Worm (Caenorhabditis elegans): ENCODE results near the gene D1086.1.

The D1086.1 gene

ce11 chrV:14094953-14095352 lies 3.7 kb upstream of the D1086.1 start:
- no peak for TF ChIP-seq attf-5 (GFP tag; optimal IDR thresholded peaks at IDR 0.05)
- no peak for TF ChIP-seq mxl-1 (tag; optimal IDR thresholded peaks at IDR 0.05)
- TF ChIP-seq egl-18 (GFP tag; IDR thresholded peaks at IDR 0.05) = no peak
- TF ChIP-seq ets-4 (GFP tag; optimal IDR thresholded peaks at IDR 0.05) = no peak

- TF ChIP-seq F39B2.1 (GFP tag; IDR thresholded peaks at IDR 0.05) (no peak), egrh-3 (GFP tag; IDR thresholded peaks at IDR 0.05) (no peak), snpc-1.1 (tag; optimal IDR thresholded peaks at IDR 0.05; ENCODE audit: insufficient read depth) (peak; percentile 78), nhr-90 (tag; optimal IDR thresholded peaks at IDR 0.05) (no peak), D2030.7 (GFP tag; IDR thresholded peaks at IDR 0.05) (no peak), snpc-4 (GFP tag; optimal IDR thresholded peaks at IDR 0.05) (peak; percentile 10), snpc-4 (tag; optimal IDR thresholded peaks at IDR 0.05) (peak in 2 of 4 experiments; percentile 77 to 79)
Observed at ce11 chrV:14097358-14097757, 1.3 kb upstream of the D1086.1 start.

- TF ChIP-seq pha-4 (tag; optimal IDR thresholded peaks at IDR 0.05) (no peak), mxl-1 (tag; optimal IDR thresholded peaks at IDR 0.05) (no peak), ztf-6 (GFP tag; IDR thresholded peaks at IDR 0.05) (no peak)
Observed at ce11 chrV:14100886-14101285, 2.2 kb downstream of the D1086.1 start, which contains the start of gene D1086.12. Gene D1086.12, plus strand, starts transcription at chrV:14101186.

ce11 chrV:14103970-14104369 lies 5.3 kb downstream of the D1086.1 start, which contains the start of gene D1086.9:
Gene D1086.9, plus strand, starts transcription at chrV:14104270.
- no peak for TF ChIP-seq atf-7 (tag; optimal IDR thresholded peaks at IDR 0.05)
- TF ChIP-seq nhr-120 (GFP tag; IDR thresholded peaks at IDR 0.05) = no peak

ce11 chrV:14107511-14107910 lies 8.9 kb downstream of the D1086.1 start, which contains the start of gene H39E23.3:
Gene H39E23.3, plus strand, starts transcription at chrV:14107811.
- TF ChIP-seq gei-17 (GFP tag; optimal IDR thresholded peaks at IDR 0.05) = no peak
- TF ChIP-seq aptf-3 (GFP tag; IDR thresholded peaks at IDR 0.05) = no peak
- no peak for TF ChIP-seq snpc-3.4 (tag; optimal IDR thresholded peaks at IDR 0.05)

ce11 chrV:14110042-14110441 lies 11.4 kb downstream of the D1086.1 start, which contains the start of gene H39E23.2:
Gene H39E23.2, plus strand, starts transcription at chrV:14110342.
- TF ChIP-seq F52B5.7 (tag; optimal IDR thresholded peaks at IDR 0.05) = no peak
- TF ChIP-seq D2030.7 (GFP tag; IDR thresholded peaks at IDR 0.05) = no peak
- TF ChIP-seq F23B12.7 (tag; optimal IDR thresholded peaks at IDR 0.05; ENCODE audit: insufficient read depth) = no peak
- no peak for TF ChIP-seq C06A6.2 (GFP tag; conservative IDR thresholded peaks at IDR 0.05)
- no peak for TF ChIP-seq xnd-1 (tag; optimal IDR thresholded peaks at IDR 0.05)
- TF ChIP-seq bed-1 (GFP tag; IDR thresholded peaks at IDR 0.05) = no peak
- no peak for TF ChIP-seq somi-1 (GFP tag; optimal IDR thresholded peaks at IDR 0.05)
- no peak for TF ChIP-seq aptf-3 (GFP tag; IDR thresholded peaks at IDR 0.05)
- no peak for TF ChIP-seq hlh-12 (tag; optimal IDR thresholded peaks at IDR 0.05)
- TF ChIP-seq egl-18 (GFP tag; IDR thresholded peaks at IDR 0.05) = no peak
- no peak for TF ChIP-seq mes-4 (tag; optimal IDR thresholded peaks at IDR 0.05)
- no peak for TF ChIP-seq bed-2 (GFP tag; IDR thresholded peaks at IDR 0.05)

ce11 chrV:14120674-14121073 lies 22.0 kb downstream of the D1086.1 start:
- TF ChIP-seq lag-1 (GFP tag; IDR thresholded peaks at IDR 0.05) (no peak), K11D2.4 (GFP tag; IDR thresholded peaks at IDR 0.05) (peak; percentile 26; the same call in 1 of the 2 replicates), atf-7 (tag; optimal IDR thresholded peaks at IDR 0.05) (no peak), egrh-3 (GFP tag; IDR thresholded peaks at IDR 0.05) (peak; percentile 24; the same call in 1 of the 2 replicates), zfh-2 (GFP tag; conservative IDR thresholded peaks at IDR 0.05) (peak; percentile 58; the same call in 1 of the 2 replicates)

Measured in whole organism, young adult.